Worm (Caenorhabditis elegans) whole organism, L1 larva: ENCODE data around the gene C29E4.12.

Experiments used
- C16A3.4 ChIP-seq: fragments of 150-350 bp; optimal IDR thresholded peaks from 2 replicates; lab custom pipeline; 2014; ENCODE audit warnings: missing biosample characterization, missing genetic modification characterization
- aly-2 ChIP-seq: fragments of 150-350 bp; optimal IDR thresholded peaks from 2 replicates; lab custom pipeline; 2014; ENCODE audit warnings: missing biosample characterization, missing genetic modification characterization
- ama-1 ChIP-seq: fragments of 150-350 bp; optimal IDR thresholded peaks from 2 replicates; lab custom pipeline; 2014
- blmp-1 ChIP-seq: fragments of 150-350 bp; optimal IDR thresholded peaks from 2 replicates; lab custom pipeline; 2014; ENCODE audit warnings: missing biosample characterization, missing genetic modification characterization
- ceh-8 ChIP-seq: fragments of 200-800 bp; sonication (Bioruptor generic); optimal IDR thresholded peaks from 2 replicates; lab custom pipeline; 2018; ENCODE audit warnings: mild to moderate bottlenecking, missing genetic modification characterization, moderate library complexity, missing compliant biosample characterization
- ceh-82 ChIP-seq, 3 experiments: fragments of 150-350 bp in 1 of 3; sonication (generic microtip) in 2 of 3; optimal IDR thresholded peaks; 2 replicates each; lab custom pipeline; 2014 to 2017; ENCODE audit warnings: missing biosample characterization in 3 of 3, missing genetic modification characterization in 3 of 3
- ceh-88 ChIP-seq: fragments of 200-800 bp; sonication (Bioruptor generic); IDR thresholded peaks from 2 replicates; pipeline ENCODE4 v1.3.6; 2022; ENCODE audit warnings: missing genetic modification characterization, missing compliant biosample characterization
- dpl-1 ChIP-seq, 3 experiments: fragments of 150-350 bp in 2 of 3; sonication (generic microtip) in 1 of 3; optimal IDR thresholded peaks; 2 replicates each; lab custom pipeline; 2014 to 2017; ENCODE audit warnings: missing biosample characterization in 3 of 3, missing genetic modification characterization in 3 of 3, missing genetic modification reagents in 3 of 3
- efl-1 ChIP-seq, 4 experiments: fragments of 150-350 bp; optimal IDR thresholded peaks in 3 of 4; peaks in 1 of 4; 1 replicate in 1 of 4; 2 replicates in 3 of 4; lab custom pipeline; 2014; ENCODE audit warnings: missing biosample characterization in 2 of 4, missing genetic modification characterization in 2 of 4, missing genetic modification reagents in 2 of 4
- efl-3 ChIP-seq: fragments of 200-800 bp; sonication (Bioruptor generic); optimal IDR thresholded peaks from 2 replicates; lab custom pipeline; 2018; ENCODE audit warnings: mild to moderate bottlenecking, missing genetic modification characterization, missing compliant biosample characterization
- egl-27 ChIP-seq, 2 experiments: fragments of 150-350 bp in 1 of 2; sonication (generic microtip); optimal IDR thresholded peaks; 3 replicates each; lab custom pipeline; 2017 to 2018; ENCODE audit warnings: missing biosample characterization in 2 of 2, missing genetic modification characterization in 2 of 2, missing genetic modification reagents in 2 of 2
- elt-3 ChIP-seq, 6 experiments: fragments of 150-350 bp in 1 of 6; sonication (generic microtip); optimal IDR thresholded peaks; 2 replicates each; lab custom pipeline; 2017 to 2018; ENCODE audit warnings: missing biosample characterization in 6 of 6, missing genetic modification characterization in 6 of 6, inconsistent platforms in 1 of 6
- ets-5 ChIP-seq: fragments of 200-800 bp; sonication (Bioruptor generic); IDR thresholded peaks from 2 replicates; pipeline ENCODE4 v1.3.6; 2022; ENCODE audit warnings: missing genetic modification characterization, missing compliant biosample characterization
- fkh-4 ChIP-seq: sonication (generic microtip); optimal IDR thresholded peaks from 2 replicates; lab custom pipeline; 2016; ENCODE audit warnings: missing compliant biosample characterization, missing genetic modification characterization, borderline replicate concordance
- fkh-8 ChIP-seq: sonication (generic microtip); optimal IDR thresholded peaks from 2 replicates; lab custom pipeline; 2016; ENCODE audit warnings: mild to moderate bottlenecking, missing genetic modification characterization, missing compliant biosample characterization
- grh-1 ChIP-seq: fragments of 200-800 bp; sonication (Bioruptor generic); IDR thresholded peaks from 2 replicates; pipeline ENCODE4 v1.3.6; 2022; ENCODE audit warnings: missing genetic modification reagents, missing genetic modification characterization, missing compliant biosample characterization
- hlh-17 ChIP-seq: fragments of 200-800 bp; sonication (Bioruptor generic); optimal IDR thresholded peaks from 2 replicates; lab custom pipeline; 2018; ENCODE audit warnings: missing genetic modification characterization, mild to moderate bottlenecking, missing compliant biosample characterization, moderate library complexity, borderline replicate concordance
- hlh-4 ChIP-seq: sonication (generic microtip); optimal IDR thresholded peaks from 2 replicates; lab custom pipeline; 2016; ENCODE audit warnings: mild to moderate bottlenecking, missing genetic modification characterization, missing compliant biosample characterization
- lin-14 ChIP-seq: fragments of 200-800 bp; sonication (Bioruptor generic); optimal IDR thresholded peaks from 2 replicates; lab custom pipeline; 2018; ENCODE audit warnings: mild to moderate bottlenecking, missing genetic modification characterization, moderate library complexity, missing compliant biosample characterization
- lin-35 ChIP-seq, 2 experiments: fragments of 150-350 bp; optimal IDR thresholded peaks; 2 replicates each; lab custom pipeline; 2014; ENCODE audit warnings: missing biosample characterization in 2 of 2, missing genetic modification characterization in 2 of 2, missing genetic modification reagents in 2 of 2
- lin-39 ChIP-seq: fragments of 150-350 bp; optimal IDR thresholded peaks from 2 replicates; lab custom pipeline; 2014; ENCODE audit warnings: missing biosample characterization, missing genetic modification reagents, missing genetic modification characterization
- lsy-2 ChIP-seq, 2 experiments: fragments of 150-350 bp; optimal IDR thresholded peaks; 2 replicates each; lab custom pipeline; 2014; ENCODE audit warnings: missing biosample characterization in 2 of 2, missing genetic modification characterization in 2 of 2
- nhr-11 ChIP-seq: fragments of 150-350 bp; optimal IDR thresholded peaks from 2 replicates; lab custom pipeline; 2014; ENCODE audit warnings: missing biosample characterization, missing genetic modification characterization
- nhr-19 ChIP-seq: fragments of 200-800 bp; sonication (Bioruptor generic); conservative IDR thresholded peaks from 2 replicates; pipeline ENCODE4 v1.3.6; 2022; ENCODE audit warnings: missing genetic modification characterization, missing compliant biosample characterization
- nhr-20 ChIP-seq: sonication (generic microtip); optimal IDR thresholded peaks from 2 replicates; lab custom pipeline; 2016; ENCODE audit warnings: mild to moderate bottlenecking, missing genetic modification characterization, missing compliant biosample characterization
- nhr-237 ChIP-seq: fragments of 150-350 bp; optimal IDR thresholded peaks from 2 replicates; lab custom pipeline; 2014; ENCODE audit warnings: missing biosample characterization, missing genetic modification characterization
- nhr-47 ChIP-seq: sonication (generic microtip); optimal IDR thresholded peaks from 2 replicates; lab custom pipeline; 2016; ENCODE audit warnings: mild to moderate bottlenecking, missing genetic modification characterization, moderate library complexity, missing compliant biosample characterization
- nhr-71 ChIP-seq: sonication (generic microtip); optimal IDR thresholded peaks from 2 replicates; lab custom pipeline; 2016; ENCODE audit warnings: mild to moderate bottlenecking, missing genetic modification characterization, moderate library complexity, missing compliant biosample characterization
- nhr-77 ChIP-seq: fragments of 150-350 bp; optimal IDR thresholded peaks from 2 replicates; lab custom pipeline; 2014; ENCODE audit warnings: missing biosample characterization, missing genetic modification characterization
- nhr-84 ChIP-seq: sonication (generic microtip); optimal IDR thresholded peaks from 2 replicates; lab custom pipeline; 2017; ENCODE audit warnings: missing biosample characterization, missing genetic modification characterization
- nhr-85 ChIP-seq: sonication (generic microtip); peaks from one replicate; lab custom pipeline; 2016; ENCODE audit warnings: missing genetic modification characterization, inconsistent platforms, missing compliant biosample characterization
- nhr-90 ChIP-seq: sonication (generic microtip); optimal IDR thresholded peaks from 2 replicates; lab custom pipeline; 2016; ENCODE audit warnings: mild to moderate bottlenecking, missing genetic modification characterization, missing compliant biosample characterization; ENCODE audit not compliant: poor library complexity
- pqm-1 ChIP-seq: sonication (generic microtip); optimal IDR thresholded peaks from 3 replicates; lab custom pipeline; 2017; ENCODE audit warnings: missing biosample characterization, missing genetic modification characterization
- rnt-1 ChIP-seq: sonication (generic microtip); optimal IDR thresholded peaks from 2 replicates; lab custom pipeline; 2016; ENCODE audit warnings: mild to moderate bottlenecking, missing genetic modification characterization, moderate library complexity, missing compliant biosample characterization
- skn-1 ChIP-seq: fragments of 150-350 bp; optimal IDR thresholded peaks from 2 replicates; lab custom pipeline; 2014; ENCODE audit warnings: missing biosample characterization, missing genetic modification characterization
- snu-23 ChIP-seq: sonication (generic microtip); optimal IDR thresholded peaks from 2 replicates; lab custom pipeline; 2016; ENCODE audit warnings: missing genetic modification characterization, missing compliant biosample characterization
- swsn-7 ChIP-seq: sonication (generic microtip); optimal IDR thresholded peaks from 2 replicates; lab custom pipeline; 2016; ENCODE audit warnings: missing genetic modification characterization, missing compliant biosample characterization
- tbx-2 ChIP-seq: sonication (generic microtip); optimal IDR thresholded peaks from 2 replicates; lab custom pipeline; 2016; ENCODE audit warnings: missing genetic modification characterization, missing compliant biosample characterization
- xbp-1 ChIP-seq: sonication (generic microtip); optimal IDR thresholded peaks from 2 replicates; lab custom pipeline; 2016; ENCODE audit warnings: missing genetic modification characterization, missing compliant biosample characterization
- zag-1 ChIP-seq: fragments of 150-350 bp; optimal IDR thresholded peaks from 2 replicates; lab custom pipeline; 2014; ENCODE audit warnings: missing biosample characterization, missing genetic modification characterization

Gene C29E4.12

DNA sequence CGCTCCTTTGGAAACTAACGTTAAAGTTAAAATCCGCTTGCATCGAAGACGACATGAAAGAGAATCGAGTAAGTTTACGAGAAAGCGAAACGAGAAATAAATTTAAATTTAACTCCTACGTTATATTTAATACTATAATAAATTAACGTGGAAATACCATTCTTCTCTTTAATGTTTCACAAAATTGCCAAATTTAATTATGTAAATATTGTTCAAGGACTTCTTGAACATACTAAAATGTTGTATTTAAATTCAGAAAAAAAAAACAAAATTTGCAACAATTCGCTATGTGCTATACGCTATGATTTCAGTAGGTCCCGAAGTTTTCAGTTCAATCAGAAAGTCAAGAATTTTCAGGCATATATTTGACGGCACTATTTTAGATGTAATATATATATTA is 44.0 kb upstream of the C29E4.12 start, which contains the start of gene ZK688.10:
ZK688.10 (minus strand) TSS at position 101 of the 400 bp plus-strand sequence.
- TF ChIP-seq nhr-84 (tag; lab: Kevin White, UChicago) (no peak), lin-35 (GFP tag; optimal IDR thresholded peaks at IDR 0.05; lab: Kevin White, UChicago) (no peak), nhr-11 (tag; lab: Kevin White, UChicago) (no peak), ceh-82 (tag; optimal IDR thresholded peaks at IDR 0.05; lab: Kevin White, UChicago) (no peak), aly-2 (no peak), grh-1 (GFP tag; lab: Robert Waterston, UW) (no peak), fkh-8 (tag; lab: Kevin White, UChicago) (no peak), xbp-1 (no peak), egl-27 (tag; optimal IDR thresholded peaks at IDR 0.05; lab: Kevin White, UChicago) (no peak), C16A3.4 (tag; lab: Kevin White, UChicago) (no peak), pqm-1 (tag; lab: Kevin White, UChicago) (no peak), nhr-19 (no peak), skn-1 (tag; lab: Kevin White, UChicago) (no peak), elt-3 (tag; optimal IDR thresholded peaks at IDR 0.05; lab: Kevin White, UChicago) (no peak), nhr-237 (tag; lab: Kevin White, UChicago) (no peak), zag-1 (tag; lab: Kevin White, UChicago) (no peak)

DNA sequence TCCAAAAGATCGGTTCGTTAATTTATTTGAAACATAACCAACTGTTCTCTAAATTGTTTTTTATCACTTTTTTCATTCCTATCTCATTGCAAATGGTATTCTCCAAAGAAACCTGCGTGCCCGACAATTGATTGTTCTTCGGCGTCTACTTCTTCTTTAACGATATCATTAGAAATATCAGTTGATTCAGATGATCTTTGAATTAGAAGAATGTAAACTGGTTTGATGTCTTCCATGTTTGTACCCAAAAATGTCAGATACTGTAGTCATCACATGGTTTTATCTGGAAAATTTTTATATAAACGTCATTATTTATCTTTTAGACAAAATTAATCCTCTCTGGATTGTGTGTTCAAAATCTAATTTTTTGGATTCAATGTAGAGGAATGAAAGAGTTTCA is 43.2 kb upstream of the C29E4.12 start:
- TF ChIP-seq tbx-2: peak; percentile 62
- no peak for TF ChIP-seq swsn-7
- no peak for TF ChIP-seq lin-39 (tag; lab: Kevin White, UChicago)
- peak; percentile 22 for TF ChIP-seq C16A3.4 (tag; lab: Kevin White, UChicago)
- TF ChIP-seq ceh-8: no peak
- no peak for TF ChIP-seq rnt-1 (tag; lab: Kevin White, UChicago)
- no peak for TF ChIP-seq ama-1 (lab: Kevin White, UChicago)
- peak; percentile 55 for TF ChIP-seq blmp-1 (tag; lab: Kevin White, UChicago)
- TF ChIP-seq grh-1 (GFP tag; lab: Robert Waterston, UW): peak; percentile 83
- TF ChIP-seq nhr-85 (tag; lab: Kevin White, UChicago): peak; percentile 95
- peak in 5 of 6 experiments; percentile 27 to 85 (median 48) for TF ChIP-seq elt-3 (tag; optimal IDR thresholded peaks at IDR 0.05; lab: Kevin White, UChicago)
- peak in 1 of 2 experiments; percentile 49 for TF ChIP-seq lin-35 (GFP tag; optimal IDR thresholded peaks at IDR 0.05; lab: Kevin White, UChicago)
- TF ChIP-seq hlh-17 (GFP tag; lab: Kevin White, UChicago): no peak
- no peak for TF ChIP-seq ets-5
- peak; percentile 71 for TF ChIP-seq nhr-90 (tag; lab: Kevin White, UChicago)
- TF ChIP-seq lin-14: peak; percentile 57
- no peak for TF ChIP-seq hlh-4 (tag; lab: Kevin White, UChicago)
- TF ChIP-seq lsy-2 (tag; optimal IDR thresholded peaks at IDR 0.05; lab: Kevin White, UChicago): peak; percentile 25 to 88
- TF ChIP-seq nhr-237 (tag; lab: Kevin White, UChicago): peak; percentile 1
- TF ChIP-seq nhr-77 (tag; lab: Kevin White, UChicago): no peak
- TF ChIP-seq ceh-88 (GFP tag; lab: Robert Waterston, UW): no peak
- TF ChIP-seq pqm-1 (tag; lab: Kevin White, UChicago): no peak
- TF ChIP-seq dpl-1 (GFP tag; optimal IDR thresholded peaks at IDR 0.05; lab: Kevin White, UChicago): peak in 1 of 3 experiments; percentile 9
- TF ChIP-seq snu-23 (GFP tag; lab: Kevin White, UChicago): peak; percentile 58
- peak; percentile 75 for TF ChIP-seq nhr-71 (tag; lab: Kevin White, UChicago)
- peak; percentile 80 for TF ChIP-seq nhr-19
- TF ChIP-seq nhr-47: peak; percentile 36
- no peak for TF ChIP-seq efl-3 (GFP tag; lab: Kevin White, UChicago)
- peak; percentile 81 for TF ChIP-seq nhr-20 (tag; lab: Kevin White, UChicago)
- no peak for TF ChIP-seq efl-1 (optimal IDR thresholded peaks at IDR 0.05; lab: Kevin White, UChicago)
- peak in 1 of 2 experiments; percentile 87 for TF ChIP-seq efl-1 (GFP tag; optimal IDR thresholded peaks at IDR 0.05 in 1 of 2; lab: Kevin White, UChicago)
- TF ChIP-seq fkh-4 (tag; lab: Kevin White, UChicago): no peak
